Worm (Caenorhabditis elegans): Measurements from ENCODE around the gene F59C12.3.

- TF ChIP-seq nhr-25 (tag; optimal IDR thresholded peaks at IDR 0.05) = no peak
- no peak for TF ChIP-seq elt-3 (tag; optimal IDR thresholded peaks at IDR 0.05)
- no peak for TF ChIP-seq blmp-1 (tag; optimal IDR thresholded peaks at IDR 0.05; ENCODE audit: insufficient read depth)
- no peak for TF ChIP-seq mdl-1 (tag; optimal IDR thresholded peaks at IDR 0.05)
- no peak for TF ChIP-seq aly-2 (tag; optimal IDR thresholded peaks at IDR 0.05)
- no peak for TF ChIP-seq elt-1 (tag; optimal IDR thresholded peaks at IDR 0.05)
- no peak for TF ChIP-seq snpc-4 (tag; optimal IDR thresholded peaks at IDR 0.05)
- TF ChIP-seq ama-1 (optimal IDR thresholded peaks at IDR 0.05) = no peak
These were observed 11.5 kb downstream of the F59C12.3 start for ce11 chrX:16597791-16598190.

Measured in whole organism, L2 larva.